Fruit fly (Drosophila melanogaster) whole organism, wandering third instar larva: ENCODE measurements around the gene CG17806.

Experiments
- Sp1 ChIP-seq: fragments of 200-800 bp; sonication (Bioruptor generic); optimal IDR thresholded peaks from 3 replicates; lab custom pipeline; 2019; ENCODE audit warnings: missing biosample characterization, mild to moderate bottlenecking, missing genetic modification characterization, moderate library complexity
- dl ChIP-seq, 2 experiments: fragments of 175-275, 200-275 bp in 1 of 2; fragments of 200-275 bp in 1 of 2; sonication (Bioruptor generic); optimal IDR thresholded peaks; lab custom pipeline; 2018; ENCODE audit warnings: mild to moderate bottlenecking in 2 of 2, missing biosample characterization in 2 of 2, missing genetic modification characterization in 2 of 2, moderate library complexity in 2 of 2; ENCODE audit not compliant: partially characterized antibody in 2 of 2, insufficient read depth in 1 of 2
- h ChIP-seq: fragments of 200-800 bp; sonication (Bioruptor generic); optimal IDR thresholded peaks from 3 replicates; lab custom pipeline; 2016; ENCODE audit warnings: missing biosample characterization, mild to moderate bottlenecking, missing genetic modification characterization
- jim ChIP-seq: fragments of 175-275, 200-325 bp; sonication (Bioruptor generic); optimal IDR thresholded peaks from 2 replicates; lab custom pipeline; 2016; ENCODE audit warnings: missing biosample characterization, mild to moderate bottlenecking, missing genetic modification characterization
- sv ChIP-seq: fragments of 200-800 bp; sonication (Bioruptor generic); optimal IDR thresholded peaks from 3 replicates; lab custom pipeline; 2016; ENCODE audit warnings: missing biosample characterization, missing genetic modification characterization
- usp ChIP-seq: fragments of >200 bp; optimal IDR thresholded peaks from 2 replicates; lab custom pipeline; 2017; ENCODE audit warnings: missing biosample characterization, missing genetic modification characterization

- TF ChIP-seq dl (GFP tag; optimal IDR thresholded peaks at IDR 0.05; lab: Kevin White, UChicago; ENCODE audit: insufficient read depth in 1 of 2, partially characterized antibody in 2 of 2) (no peak), h (GFP tag; lab: Kevin White, UChicago) (no peak), usp (no peak), jim (no peak), Sp1 (GFP tag; lab: Kevin White, UChicago) (peak; percentile 74), sv (peak; percentile 58)
Observed at dm6 chr3R:17810951-17811706, 8.1 kb upstream of the CG17806 start, which contains the start of the genes Alg1 and tinc.
